Worm (Caenorhabditis elegans) whole organism, L2 larva: ENCODE measurements around the gene F56B3.11.

Experiments
- C34F6.9 ChIP-seq: fragments of 150-350 bp; optimal IDR thresholded peaks from 2 replicates; lab custom pipeline; 2014; ENCODE audit warnings: missing biosample characterization, missing genetic modification characterization
- F13H6.1 ChIP-seq: sonication (generic microtip); optimal IDR thresholded peaks from 2 replicates; lab custom pipeline; 2016; ENCODE audit warnings: missing genetic modification characterization, missing compliant biosample characterization
- R02D3.7 ChIP-seq: fragments of 150-350 bp; optimal IDR thresholded peaks from 2 replicates; lab custom pipeline; 2014; ENCODE audit warnings: missing biosample characterization, missing genetic modification characterization
- Y55F3AM.14 ChIP-seq: fragments of 200-800 bp; sonication (Bioruptor generic); optimal IDR thresholded peaks from 2 replicates; lab custom pipeline; 2018; ENCODE audit warnings: mild to moderate bottlenecking, missing genetic modification characterization, missing compliant biosample characterization
- ZK546.5 ChIP-seq: sonication (generic microtip); optimal IDR thresholded peaks from 2 replicates; lab custom pipeline; 2017; ENCODE audit warnings: missing biosample characterization, missing genetic modification characterization
- alr-1 ChIP-seq: fragments of 150-350 bp; optimal IDR thresholded peaks from 2 replicates; lab custom pipeline; 2014; ENCODE audit warnings: missing biosample characterization, missing genetic modification characterization
- crh-2 ChIP-seq: sonication (generic microtip); optimal IDR thresholded peaks from 2 replicates; lab custom pipeline; 2017; ENCODE audit warnings: missing biosample characterization, missing genetic modification characterization
- dmd-4 ChIP-seq: sonication (generic microtip); optimal IDR thresholded peaks from 2 replicates; lab custom pipeline; 2017; ENCODE audit warnings: missing biosample characterization, missing genetic modification characterization
- egl-27 ChIP-seq: sonication (generic microtip); optimal IDR thresholded peaks from 3 replicates; lab custom pipeline; 2017; ENCODE audit warnings: missing biosample characterization, missing genetic modification reagents, missing genetic modification characterization
- elt-3 ChIP-seq: sonication (generic microtip); optimal IDR thresholded peaks from 2 replicates; lab custom pipeline; 2017; ENCODE audit warnings: missing biosample characterization, missing genetic modification characterization
- fos-1 ChIP-seq: fragments of 150-350 bp; optimal IDR thresholded peaks from 2 replicates; lab custom pipeline; 2014; ENCODE audit warnings: missing biosample characterization, missing genetic modification characterization
- lin-11 ChIP-seq: fragments of 150-350 bp; sonication (generic microtip); optimal IDR thresholded peaks from 2 replicates; lab custom pipeline; 2014; ENCODE audit warnings: missing biosample characterization, missing genetic modification characterization, inconsistent platforms, mixed read lengths
- lin-13 ChIP-seq: fragments of 150-350 bp; optimal IDR thresholded peaks from 2 replicates; lab custom pipeline; 2014; ENCODE audit warnings: missing biosample characterization, missing genetic modification reagents, missing genetic modification characterization
- lin-39 ChIP-seq: fragments of 150-350 bp; optimal IDR thresholded peaks from 2 replicates; lab custom pipeline; 2014; ENCODE audit warnings: missing biosample characterization, missing genetic modification reagents, missing genetic modification characterization
- mab-5 ChIP-seq: fragments of 150-350 bp; optimal IDR thresholded peaks from 2 replicates; lab custom pipeline; 2014; ENCODE audit warnings: missing biosample characterization, missing genetic modification characterization
- mbf-1 ChIP-seq: sonication (generic microtip); optimal IDR thresholded peaks from 2 replicates; lab custom pipeline; 2017; ENCODE audit warnings: missing biosample characterization, missing genetic modification characterization
- mdl-1 ChIP-seq, 2 experiments: fragments of 150-350 bp in 1 of 2; sonication (generic microtip) in 1 of 2; optimal IDR thresholded peaks; 2 replicates each; lab custom pipeline; 2017; ENCODE audit warnings: missing biosample characterization in 2 of 2, missing genetic modification characterization in 2 of 2
- nhr-10 ChIP-seq: sonication (generic microtip); optimal IDR thresholded peaks from 2 replicates; lab custom pipeline; 2017; ENCODE audit warnings: missing biosample characterization, missing genetic modification characterization
- nhr-11 ChIP-seq: fragments of 150-350 bp; optimal IDR thresholded peaks from 2 replicates; lab custom pipeline; 2014; ENCODE audit warnings: missing biosample characterization, missing genetic modification characterization
- nhr-12 ChIP-seq: fragments of 150-350 bp; optimal IDR thresholded peaks from 2 replicates; lab custom pipeline; 2014; ENCODE audit warnings: missing biosample characterization, missing genetic modification characterization
- nhr-21 ChIP-seq: fragments of 150-350 bp; optimal IDR thresholded peaks from 2 replicates; lab custom pipeline; 2014; ENCODE audit warnings: missing biosample characterization, missing genetic modification characterization
- nhr-23 ChIP-seq: fragments of 150-350 bp; optimal IDR thresholded peaks from 2 replicates; lab custom pipeline; 2014; ENCODE audit warnings: missing biosample characterization, missing genetic modification reagents, missing genetic modification characterization
- nhr-237 ChIP-seq: fragments of 150-350 bp; optimal IDR thresholded peaks from 2 replicates; lab custom pipeline; 2014; ENCODE audit warnings: missing biosample characterization, missing genetic modification characterization
- nhr-25 ChIP-seq: fragments of 150-350 bp; sonication (generic microtip); optimal IDR thresholded peaks from 3 replicates; lab custom pipeline; 2014; ENCODE audit warnings: missing biosample characterization, missing genetic modification characterization
- nhr-6 ChIP-seq: fragments of 150-350 bp; optimal IDR thresholded peaks from 2 replicates; lab custom pipeline; 2014; ENCODE audit warnings: missing biosample characterization, missing genetic modification characterization
- sem-4 ChIP-seq: fragments of 150-350 bp; optimal IDR thresholded peaks from 2 replicates; lab custom pipeline; 2014; ENCODE audit warnings: missing biosample characterization, missing genetic modification reagents, missing genetic modification characterization
- sma-3 ChIP-seq: sonication (generic microtip); optimal IDR thresholded peaks from 2 replicates; lab custom pipeline; 2016; ENCODE audit warnings: missing genetic modification reagents, missing genetic modification characterization, missing compliant biosample characterization
- sma-9 ChIP-seq, 2 experiments: fragments of 150-350 bp in 1 of 2; sonication (generic microtip) in 1 of 2; optimal IDR thresholded peaks; 2 replicates each; lab custom pipeline; 2014 to 2016; ENCODE audit warnings: missing genetic modification characterization in 2 of 2, mild to moderate bottlenecking in 1 of 2, missing biosample characterization in 1 of 2, missing compliant biosample characterization in 1 of 2, missing genetic modification reagents in 1 of 2, moderate library complexity in 1 of 2
- snpc-4 ChIP-seq: fragments of 150-350 bp; optimal IDR thresholded peaks from 2 replicates; lab custom pipeline; 2014; ENCODE audit warnings: missing biosample characterization, missing genetic modification characterization
- unc-39 ChIP-seq: fragments of 150-350 bp; optimal IDR thresholded peaks from 2 replicates; lab custom pipeline; 2014; ENCODE audit warnings: missing biosample characterization, missing genetic modification characterization
- unc-55 ChIP-seq: fragments of 150-350 bp; sonication (generic microtip); optimal IDR thresholded peaks from 3 replicates; lab custom pipeline; 2014; ENCODE audit warnings: missing biosample characterization, missing genetic modification reagents, missing genetic modification characterization
- unc-62 ChIP-seq: fragments of 150-350 bp; optimal IDR thresholded peaks from 2 replicates; lab custom pipeline; 2014; ENCODE audit warnings: missing biosample characterization, missing genetic modification reagents, missing genetic modification characterization
- zag-1 ChIP-seq: fragments of 150-350 bp; optimal IDR thresholded peaks from 2 replicates; lab custom pipeline; 2014; ENCODE audit warnings: missing biosample characterization, missing genetic modification characterization
- ztf-1 ChIP-seq: fragments of 200-800 bp; sonication (Bioruptor generic); conservative IDR thresholded peaks from 2 replicates; pipeline ENCODE4 v1.3.6; 2022; ENCODE audit warnings: missing genetic modification characterization, missing compliant biosample characterization
- ztf-11 ChIP-seq: sonication (generic microtip); optimal IDR thresholded peaks from 2 replicates; lab custom pipeline; 2017; ENCODE audit warnings: missing biosample characterization, missing genetic modification characterization
- ztf-4 ChIP-seq: fragments of 150-350 bp; optimal IDR thresholded peaks from 2 replicates; lab custom pipeline; 2014; ENCODE audit warnings: missing biosample characterization, missing genetic modification characterization

F56B3.11 gene

DNA sequence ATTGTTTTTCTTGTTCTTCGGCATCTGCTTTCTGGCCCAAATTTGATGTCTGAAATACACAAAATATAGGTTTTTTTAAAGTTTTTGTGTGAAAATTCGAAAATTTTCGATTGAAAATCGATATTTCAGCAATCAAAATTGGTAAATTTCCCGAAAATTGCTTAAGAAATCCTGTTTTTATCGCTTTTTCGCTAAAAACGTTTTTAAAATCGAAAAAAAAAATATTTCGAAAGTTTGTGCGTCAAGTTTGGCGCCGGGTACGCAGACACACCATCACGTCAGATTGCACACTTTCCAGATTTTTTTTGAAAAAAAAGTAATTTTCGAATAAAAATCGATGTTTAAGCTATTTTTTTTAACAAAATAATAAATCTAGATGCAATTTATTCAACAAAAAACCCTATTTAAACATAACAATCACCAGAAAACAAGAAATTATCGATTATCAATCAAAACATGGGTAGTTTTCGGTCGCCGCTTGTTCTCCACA lies 943 bp downstream of the F56B3.11 start, which contains the start of gene skr-18:
TSS of gene skr-18 (minus strand) at position 51 of the 490 bp plus-strand sequence.
- TF ChIP-seq nhr-10 (tag; lab: Kevin White, UChicago) (no peak), crh-2 (no peak), nhr-11 (tag; lab: Kevin White, UChicago) (no peak), ztf-11 (tag; lab: Kevin White, UChicago) (no peak), dmd-4 (tag; lab: Kevin White, UChicago) (no peak)

- TF ChIP-seq nhr-12, result no peak
- no peak for TF ChIP-seq nhr-23 (tag; lab: Kevin White, UChicago)
- TF ChIP-seq mab-5 (tag; lab: Kevin White, UChicago), result no peak
- no peak for TF ChIP-seq mdl-1 (tag; optimal IDR thresholded peaks at IDR 0.05; lab: Kevin White, UChicago)
- TF ChIP-seq, all 48 proteins: peak for 0
These were observed 2.1 kb downstream of the F56B3.11 start, which contains the start of gene F56B3.4 for ce11 chrIV:794275-794674. Gene F56B3.4, minus strand, starts transcription at chrIV:794275.

ce11 chrIV:787755-788154 lies 8.6 kb downstream of the F56B3.11 start, which contains the start of gene F56B3.6:
Gene F56B3.6, plus strand, starts transcription at chrIV:788055.
- TF ChIP-seq lin-39 (tag; lab: Kevin White, UChicago), result no peak
- no peak for TF ChIP-seq sma-9 (GFP tag; optimal IDR thresholded peaks at IDR 0.05; lab: Kevin White, UChicago)
- no peak for TF ChIP-seq sma-9 (tag; optimal IDR thresholded peaks at IDR 0.05; lab: Kevin White, UChicago)
- TF ChIP-seq unc-62 (GFP tag; lab: Kevin White, UChicago), result no peak
- TF ChIP-seq sma-3 (GFP tag; lab: Kevin White, UChicago), result no peak
- TF ChIP-seq dmd-4 (tag; lab: Kevin White, UChicago), result no peak
- TF ChIP-seq ztf-1, result no peak
- no peak for TF ChIP-seq unc-55 (GFP tag; lab: Kevin White, UChicago)
- no peak for TF ChIP-seq unc-39 (tag; lab: Kevin White, UChicago)
- TF ChIP-seq R02D3.7 (tag; lab: Kevin White, UChicago), result no peak
- no peak for TF ChIP-seq fos-1 (tag; lab: Kevin White, UChicago)
- TF ChIP-seq crh-2, result no peak
- TF ChIP-seq snpc-4, result no peak
- no peak for TF ChIP-seq lin-13
- TF ChIP-seq nhr-11 (tag; lab: Kevin White, UChicago), result no peak
- no peak for TF ChIP-seq nhr-237 (tag; lab: Kevin White, UChicago)
- TF ChIP-seq F13H6.1 (tag; lab: Kevin White, UChicago), result no peak
- TF ChIP-seq, all 48 proteins: peak for 0

- no peak for TF ChIP-seq ztf-4 (tag; lab: Kevin White, UChicago)
- TF ChIP-seq ZK546.5, result no peak
- no peak for TF ChIP-seq C34F6.9 (tag; lab: Kevin White, UChicago)
- TF ChIP-seq sem-4 (tag; lab: Kevin White, UChicago), result no peak
- TF ChIP-seq nhr-237 (tag; lab: Kevin White, UChicago), result no peak
- TF ChIP-seq unc-39 (tag; lab: Kevin White, UChicago), result no peak
These were observed 14.0 kb downstream of the F56B3.11 start for ce11 chrIV:782393-782792.

DNA sequence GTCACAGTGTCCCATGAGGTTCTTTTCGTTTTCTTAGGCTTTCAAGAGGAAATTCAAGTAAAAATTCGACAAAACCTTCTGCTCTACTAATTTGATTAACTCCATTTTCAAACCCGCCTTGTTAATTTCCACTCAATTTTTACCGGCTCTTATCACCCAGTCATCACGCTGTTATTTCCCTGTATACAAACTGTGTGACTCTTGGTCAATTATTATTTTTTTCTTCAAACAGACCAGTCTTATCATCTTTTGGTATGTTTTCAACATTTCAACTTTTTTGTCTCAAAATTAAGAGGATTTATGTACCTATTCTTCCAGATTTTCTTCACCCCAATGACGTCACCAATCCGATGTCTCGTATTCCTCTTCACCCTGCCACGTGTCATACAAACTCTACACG lies 17.9 kb downstream of the F56B3.11 start, which contains the start of gene ugt-52:
TSS of gene ugt-52 (plus strand) at position 301 of the 400 bp plus-strand sequence.
- TF ChIP-seq sma-3 (GFP tag; lab: Kevin White, UChicago), result no peak
- no peak for TF ChIP-seq mab-5 (tag; lab: Kevin White, UChicago)
- TF ChIP-seq zag-1 (tag; lab: Kevin White, UChicago), result no peak
- TF ChIP-seq elt-3 (tag; lab: Kevin White, UChicago), result no peak
- no peak for TF ChIP-seq unc-62 (GFP tag; lab: Kevin White, UChicago)
- no peak for TF ChIP-seq ZK546.5

ce11 chrIV:773580-773979 lies 22.8 kb downstream of the F56B3.11 start:
- no peak for TF ChIP-seq lin-11 (tag; lab: Kevin White, UChicago)
- no peak for TF ChIP-seq nhr-21 (tag; lab: Kevin White, UChicago)
- no peak for TF ChIP-seq egl-27 (tag; lab: Kevin White, UChicago)
- no peak for TF ChIP-seq Y55F3AM.14 (GFP tag; lab: Kevin White, UChicago)
- TF ChIP-seq mbf-1, result no peak
- TF ChIP-seq snpc-4, result no peak
- TF ChIP-seq sma-9 (GFP tag; optimal IDR thresholded peaks at IDR 0.05; lab: Kevin White, UChicago), result no peak
- no peak for TF ChIP-seq sma-9 (tag; optimal IDR thresholded peaks at IDR 0.05; lab: Kevin White, UChicago)
- no peak for TF ChIP-seq alr-1 (tag; lab: Kevin White, UChicago)
- TF ChIP-seq nhr-6 (tag; lab: Kevin White, UChicago), result no peak
- TF ChIP-seq sem-4 (tag; lab: Kevin White, UChicago), result no peak
- no peak for TF ChIP-seq unc-39 (tag; lab: Kevin White, UChicago)
- no peak for TF ChIP-seq nhr-11 (tag; lab: Kevin White, UChicago)
- TF ChIP-seq nhr-12, result no peak
- no peak for TF ChIP-seq lin-39 (tag; lab: Kevin White, UChicago)
- no peak for TF ChIP-seq nhr-10 (tag; lab: Kevin White, UChicago)
- no peak for TF ChIP-seq F13H6.1 (tag; lab: Kevin White, UChicago)
- no peak for TF ChIP-seq nhr-25
- TF ChIP-seq mab-5 (tag; lab: Kevin White, UChicago), result no peak
- TF ChIP-seq elt-3 (tag; lab: Kevin White, UChicago), result no peak
